Fruit fly (Drosophila melanogaster) whole organism, embryonic: ENCODE data around the gene Hrb98DE.
A peak's percentile ranks its signal among the peaks of the same experiment; 100 is the strongest.

Experiments
- ATbp ChIP-seq: fragments of 200-800 bp; sonication (Bioruptor generic); optimal IDR thresholded peaks from 2 replicates; lab custom pipeline; 2017; ENCODE audit warnings: missing biosample characterization, mild to moderate bottlenecking, missing genetic modification characterization, missing genetic modification reagents
- Ada2b ChIP-seq: fragments of 200-800 bp; sonication (Bioruptor generic); IDR thresholded peaks from 2 replicates; pipeline ENCODE4 v1.3.6; 2022; ENCODE audit warnings: missing biosample characterization, missing genetic modification characterization
- BEAF-32 ChIP-seq: fragments of 200-800 bp; sonication (Bioruptor generic); optimal IDR thresholded peaks from 3 replicates; lab custom pipeline; 2017; ENCODE audit warnings: missing biosample characterization, missing genetic modification characterization, mild to moderate bottlenecking, moderate library complexity, missing genetic modification reagents
- CG10267 ChIP-seq: fragments of 200-800 bp; sonication (Bioruptor generic); optimal IDR thresholded peaks from 2 replicates; lab custom pipeline; 2018; ENCODE audit warnings: missing biosample characterization, mild to moderate bottlenecking, missing genetic modification characterization, moderate library complexity
- CG11504 ChIP-seq: fragments of 200-800 bp; sonication (Bioruptor generic); optimal IDR thresholded peaks from 3 replicates; lab custom pipeline; 2019; ENCODE audit warnings: missing biosample characterization, mild to moderate bottlenecking, missing genetic modification characterization, moderate library complexity
- CG17359 ChIP-seq: fragments of 200-800 bp; sonication (Bioruptor generic); optimal IDR thresholded peaks from 3 replicates; lab custom pipeline; 2018; ENCODE audit warnings: missing biosample characterization, mild to moderate bottlenecking, missing genetic modification characterization, moderate library complexity
- CG17385 ChIP-seq: fragments of 200-800 bp; sonication (Bioruptor generic); optimal IDR thresholded peaks from 3 replicates; lab custom pipeline; 2018; ENCODE audit warnings: missing biosample characterization, mild to moderate bottlenecking, missing genetic modification characterization
- CG2116 ChIP-seq: fragments of 200-800 bp; sonication (Bioruptor generic); optimal IDR thresholded peaks from 3 replicates; lab custom pipeline; 2018; ENCODE audit warnings: missing biosample characterization, mild to moderate bottlenecking, missing genetic modification characterization
- CG2202 ChIP-seq: fragments of 200-800 bp; sonication (Bioruptor generic); optimal IDR thresholded peaks from 2 replicates; lab custom pipeline; 2018; ENCODE audit warnings: missing biosample characterization, mild to moderate bottlenecking, missing genetic modification characterization
- CG3407 ChIP-seq: fragments of 200-800 bp; sonication (Bioruptor generic); optimal IDR thresholded peaks from 2 replicates; lab custom pipeline; 2018; ENCODE audit warnings: missing biosample characterization, mild to moderate bottlenecking, missing genetic modification characterization
- CG4282 ChIP-seq: fragments of 200-800 bp; sonication (Bioruptor generic); optimal IDR thresholded peaks from 2 replicates; lab custom pipeline; 2016; ENCODE audit warnings: missing biosample characterization, missing genetic modification characterization
- CG4617 ChIP-seq: fragments of 200-800 bp; sonication (Bioruptor generic); optimal IDR thresholded peaks from 3 replicates; lab custom pipeline; 2016; ENCODE audit warnings: missing biosample characterization, missing genetic modification characterization, borderline replicate concordance
- CG6813 ChIP-seq: fragments of 200-800 bp; sonication (Bioruptor generic); optimal IDR thresholded peaks from 2 replicates; lab custom pipeline; 2017; ENCODE audit warnings: missing biosample characterization, missing genetic modification characterization, mild to moderate bottlenecking, moderate library complexity, missing genetic modification reagents
- Doc2 ChIP-seq: fragments of 200-800 bp; sonication (Bioruptor generic); IDR thresholded peaks from 2 replicates; pipeline ENCODE4 v1.3.6; 2022; ENCODE audit warnings: missing biosample characterization, missing genetic modification characterization
- Hey ChIP-seq: fragments of 200-800 bp; sonication (Bioruptor generic); optimal IDR thresholded peaks from 3 replicates; lab custom pipeline; 2018; ENCODE audit warnings: missing biosample characterization, mild to moderate bottlenecking, missing genetic modification characterization
- Med ChIP-seq: fragments of 200-800 bp; sonication (Bioruptor generic); peaks from one replicate; lab custom pipeline; 2016; ENCODE audit warnings: missing biosample characterization, missing genetic modification characterization, mild to moderate bottlenecking, inconsistent platforms, moderate library complexity
- Mrtf ChIP-seq: fragments of 200-800 bp; sonication (Bioruptor generic); IDR thresholded peaks from 3 replicates; pipeline ENCODE4 v1.3.6; 2022; ENCODE audit warnings: missing biosample characterization, missing genetic modification characterization
- Nf-YB ChIP-seq: fragments of 200-800 bp; sonication (Bioruptor generic); optimal IDR thresholded peaks from 3 replicates; lab custom pipeline; 2019; ENCODE audit warnings: missing biosample characterization, mild to moderate bottlenecking, missing genetic modification characterization, moderate library complexity
- Nf-YC ChIP-seq: fragments of 200-800 bp; optimal IDR thresholded peaks from 3 replicates; lab custom pipeline; 2019; ENCODE audit warnings: missing biosample characterization, mild to moderate bottlenecking, missing genetic modification characterization, moderate library complexity
- Pdp1 ChIP-seq, 2 experiments: fragments of 200-800 bp; sonication (Bioruptor generic); optimal IDR thresholded peaks; 3 replicates each; lab custom pipeline; 2016; ENCODE audit warnings: missing biosample characterization in 2 of 2, missing genetic modification characterization in 2 of 2, mild to moderate bottlenecking in 1 of 2, moderate library complexity in 1 of 2
- Ptx1 ChIP-seq: fragments of 200-800 bp; sonication (Bioruptor generic); IDR thresholded peaks from 2 replicates; pipeline ENCODE4 v1.3.6; 2022; ENCODE audit warnings: missing biosample characterization, missing genetic modification characterization
- Usf ChIP-seq: fragments of 200-800 bp; sonication (Bioruptor generic); optimal IDR thresholded peaks from 2 replicates; lab custom pipeline; 2017; ENCODE audit warnings: missing genotype, missing biosample characterization, missing genetic modification characterization
- Vsx1 ChIP-seq: fragments of 200-800 bp; sonication (Bioruptor generic); optimal IDR thresholded peaks from 2 replicates; lab custom pipeline; 2017; ENCODE audit warnings: missing biosample characterization, mild to moderate bottlenecking, missing genetic modification characterization, missing genetic modification reagents
- chif ChIP-seq, 2 experiments: fragments of 200-800 bp; sonication (Bioruptor generic); optimal IDR thresholded peaks; 3 replicates each; lab custom pipeline; 2016; ENCODE audit warnings: missing biosample characterization in 2 of 2, missing genetic modification characterization in 2 of 2
- crp ChIP-seq, 2 experiments: fragments of 200-800 bp; sonication (Bioruptor generic); optimal IDR thresholded peaks; 2 replicates in 1 of 2; 3 replicates in 1 of 2; lab custom pipeline; 2017; ENCODE audit warnings: missing biosample characterization in 2 of 2, missing genetic modification characterization in 2 of 2, mild to moderate bottlenecking in 1 of 2, moderate library complexity in 1 of 2
- dm ChIP-seq: fragments of 200-800 bp; sonication (Bioruptor generic); optimal IDR thresholded peaks from 3 replicates; lab custom pipeline; 2016; ENCODE audit warnings: missing biosample characterization, missing genetic modification characterization
- dmrt99B ChIP-seq: fragments of 200-800 bp; sonication (Bioruptor generic); optimal IDR thresholded peaks from 2 replicates; lab custom pipeline; 2018; ENCODE audit warnings: missing biosample characterization, mild to moderate bottlenecking, missing genetic modification characterization, moderate library complexity
- fd96Cb ChIP-seq: fragments of 200-800 bp; sonication (Bioruptor generic); optimal IDR thresholded peaks from 2 replicates; lab custom pipeline; 2018; ENCODE audit warnings: missing biosample characterization, mild to moderate bottlenecking, missing genetic modification characterization, moderate library complexity
- gsb-n ChIP-seq: fragments of 200-800 bp; sonication (Bioruptor generic); optimal IDR thresholded peaks from 3 replicates; lab custom pipeline; 2018; ENCODE audit warnings: missing biosample characterization, mild to moderate bottlenecking, missing genetic modification characterization
- ind ChIP-seq: fragments of 200-800 bp; sonication (Bioruptor generic); optimal IDR thresholded peaks from 3 replicates; lab custom pipeline; 2016; ENCODE audit warnings: missing biosample characterization, missing genetic modification characterization
- lola ChIP-seq, 3 experiments: fragments of >200 bp in 2 of 3; fragments of 200-800 bp in 1 of 3; sonication (Bioruptor generic) in 1 of 3; optimal IDR thresholded peaks; 2 replicates each; lab custom pipeline; 2017 to 2019; ENCODE audit warnings: missing biosample characterization in 3 of 3, missing genetic modification characterization in 3 of 3, mild to moderate bottlenecking in 1 of 3, moderate library complexity in 1 of 3
- mirr ChIP-seq: fragments of 200-800 bp; sonication (Bioruptor generic); optimal IDR thresholded peaks from 3 replicates; lab custom pipeline; 2018; ENCODE audit warnings: missing biosample characterization, mild to moderate bottlenecking, missing genetic modification characterization
- oc ChIP-seq: fragments of 200-800 bp; sonication (Bioruptor generic); optimal IDR thresholded peaks from 2 replicates; lab custom pipeline; 2018; ENCODE audit warnings: missing biosample characterization, mild to moderate bottlenecking, missing genetic modification characterization, moderate library complexity
- pros ChIP-seq: fragments of 200-800 bp; sonication (Bioruptor generic); optimal IDR thresholded peaks from 3 replicates; lab custom pipeline; 2019; ENCODE audit warnings: missing biosample characterization, mild to moderate bottlenecking, missing genetic modification characterization, moderate library complexity
- slbo ChIP-seq: fragments of 200-800 bp; sonication (Bioruptor generic); IDR thresholded peaks from 2 replicates; pipeline ENCODE4 v1.3.6; 2022; ENCODE audit warnings: missing biosample characterization, missing genetic modification characterization
- wor ChIP-seq: fragments of 200-800 bp; sonication (Bioruptor generic); IDR thresholded peaks from 2 replicates; pipeline ENCODE4 v1.3.6; 2022; ENCODE audit warnings: missing biosample characterization, missing genetic modification characterization

Hrb98DE gene

dm6 chr3R:28572692-28573643 lies 26.7 kb upstream of the Hrb98DE start (continued):
- TF ChIP-seq mirr (peak; percentile 5), Nf-YC (tag; lab: Kevin White, UChicago) (peak; percentile 1), Ada2b (GFP tag; lab: Robert Waterston, UW) (no peak), dm (GFP tag; lab: Kevin White, UChicago) (no peak), slbo (GFP tag; lab: Robert Waterston, UW) (no peak), CG17385 (no peak), ATbp (no peak), CG11504 (peak; percentile 38), BEAF-32 (GFP tag; lab: Kevin White, UChicago) (no peak), fd96Cb (tag; lab: Kevin White, UChicago) (no peak), Doc2 (no peak), CG4282 (no peak), CG2116 (GFP tag; lab: Kevin White, UChicago) (no peak), CG4617 (GFP tag; lab: Kevin White, UChicago) (no peak), CG6813 (GFP tag; lab: Kevin White, UChicago) (no peak), lola (GFP tag; optimal IDR thresholded peaks at IDR 0.05; lab: Kevin White, UChicago) (peak in 1 of 3 experiments; percentile 35), chif (GFP tag; optimal IDR thresholded peaks at IDR 0.05; lab: Kevin White, UChicago) (no peak), CG10267 (tag; lab: Kevin White, UChicago) (peak; percentile 32), CG17359 (tag; lab: Kevin White, UChicago) (no peak), CG2202 (tag; lab: Kevin White, UChicago) (no peak), Mrtf (GFP tag; lab: Robert Waterston, UW) (no peak), Nf-YB (GFP tag; lab: Kevin White, UChicago) (peak; percentile 35), oc (tag; lab: Kevin White, UChicago) (peak; percentile 70), dmrt99B (peak; percentile 33), pros (GFP tag; lab: Kevin White, UChicago) (peak; percentile 89)

dm6 chr3R:28576838-28577237 lies 22.8 kb upstream of the Hrb98DE start:
- no peak for TF ChIP-seq Pdp1 (GFP tag; optimal IDR thresholded peaks at IDR 0.05; lab: Kevin White, UChicago)
- no peak for TF ChIP-seq crp (GFP tag; optimal IDR thresholded peaks at IDR 0.05; lab: Kevin White, UChicago)
- TF ChIP-seq Med: peak; percentile 26
- no peak for TF ChIP-seq wor (GFP tag; lab: Robert Waterston, UW)
- TF ChIP-seq ind (GFP tag; lab: Kevin White, UChicago): no peak
- no peak for TF ChIP-seq Usf (GFP tag; lab: Kevin White, UChicago)
- no peak for TF ChIP-seq CG3407
- TF ChIP-seq oc (tag; lab: Kevin White, UChicago): peak; percentile 64
- no peak for TF ChIP-seq Ptx1 (GFP tag; lab: Robert Waterston, UW)
- peak; percentile 86 for TF ChIP-seq Hey
- TF ChIP-seq Vsx1 (GFP tag; lab: Kevin White, UChicago): no peak
- peak; percentile 41 for TF ChIP-seq gsb-n (tag; lab: Kevin White, UChicago)
